Worm (Caenorhabditis elegans) whole organism, L4 larva: ENCODE data around the gene ida-1.
A peak's percentile ranks its signal among the peaks of the same experiment; 100 is the strongest.

Experiments
- D1046.2 ChIP-seq: fragments of 200-800 bp; sonication (Bioruptor generic); IDR thresholded peaks from 2 replicates; pipeline ENCODE4 v1.3.6; 2022; ENCODE audit warnings: missing genetic modification characterization, missing compliant biosample characterization
- F37D6.2 ChIP-seq: sonication (generic microtip); optimal IDR thresholded peaks from 2 replicates; lab custom pipeline; 2016; ENCODE audit warnings: mild to moderate bottlenecking, missing genetic modification characterization, missing compliant biosample characterization
- F49E8.2 ChIP-seq: sonication (generic microtip); optimal IDR thresholded peaks from 2 replicates; lab custom pipeline; 2016; ENCODE audit warnings: missing compliant biosample characterization, mild to moderate bottlenecking, missing genetic modification characterization, borderline replicate concordance
- Y105C5A.15 ChIP-seq: fragments of 200-800 bp; sonication (Bioruptor generic); IDR thresholded peaks from 2 replicates; pipeline ENCODE4 v1.3.6; 2022; ENCODE audit warnings: missing genetic modification characterization, missing compliant biosample characterization
- Y48G9A.11 ChIP-seq: fragments of 200-800 bp; sonication (Bioruptor generic); IDR thresholded peaks from 2 replicates; pipeline ENCODE4 v1.3.6; 2022; ENCODE audit warnings: missing genetic modification reagents, missing genetic modification characterization, missing compliant biosample characterization
- aha-1 ChIP-seq: fragments of 150-350 bp; peaks from one replicate; lab custom pipeline; 2014; ENCODE audit warnings: missing biosample characterization, missing genetic modification characterization
- aly-2 ChIP-seq: sonication (generic microtip); optimal IDR thresholded peaks from 2 replicates; lab custom pipeline; 2018; ENCODE audit warnings: missing biosample characterization, missing genetic modification characterization
- attf-4 ChIP-seq: sonication (generic microtip); optimal IDR thresholded peaks from 3 replicates; lab custom pipeline; 2017; ENCODE audit warnings: missing biosample characterization, missing genetic modification characterization
- ceh-28 ChIP-seq: fragments of 150-350 bp; optimal IDR thresholded peaks from 2 replicates; lab custom pipeline; 2014; ENCODE audit warnings: missing biosample characterization, missing genetic modification reagents, missing genetic modification characterization
- ceh-44 ChIP-seq: fragments of 200-800 bp; sonication (Bioruptor generic); IDR thresholded peaks from 2 replicates; pipeline ENCODE4 v1.3.6; 2022; ENCODE audit warnings: missing genetic modification reagents, missing genetic modification characterization, missing compliant biosample characterization
- ceh-62 ChIP-seq: sonication (generic microtip); optimal IDR thresholded peaks from 2 replicates; lab custom pipeline; 2017; ENCODE audit warnings: missing biosample characterization, missing genetic modification characterization
- cey-2 ChIP-seq: sonication (generic microtip); optimal IDR thresholded peaks from 3 replicates; lab custom pipeline; 2017; ENCODE audit warnings: missing genetic modification characterization, mild to moderate bottlenecking, missing compliant biosample characterization, antibody characterized with exemption, borderline replicate concordance; ENCODE audit not compliant: insufficient read depth
- dmd-9 ChIP-seq: fragments of 200-800 bp; sonication (Bioruptor generic); IDR thresholded peaks from 2 replicates; pipeline ENCODE4 v1.3.6; 2022; ENCODE audit warnings: missing genetic modification reagents, missing genetic modification characterization, missing compliant biosample characterization
- dpl-1 ChIP-seq: fragments of 150-350 bp; optimal IDR thresholded peaks from 2 replicates; lab custom pipeline; 2014; ENCODE audit warnings: missing biosample characterization, missing genetic modification reagents, missing genetic modification characterization
- dve-1 ChIP-seq: sonication (generic microtip); optimal IDR thresholded peaks from 2 replicates; lab custom pipeline; 2017; ENCODE audit warnings: antibody characterized with exemption, mild to moderate bottlenecking, missing genetic modification characterization, missing compliant biosample characterization; ENCODE audit not compliant: insufficient read depth
- egl-43 ChIP-seq: fragments of 200-800 bp; sonication (Bioruptor generic); IDR thresholded peaks from 2 replicates; pipeline ENCODE4 v1.3.6; 2022; ENCODE audit warnings: missing genetic modification reagents, missing genetic modification characterization, missing compliant biosample characterization
- fkh-10 ChIP-seq: fragments of 150-350 bp; optimal IDR thresholded peaks from 2 replicates; lab custom pipeline; 2014; ENCODE audit warnings: missing biosample characterization, missing genetic modification reagents, missing genetic modification characterization
- hlh-11 ChIP-seq: fragments of 200-800 bp; sonication (Bioruptor generic); optimal IDR thresholded peaks from 2 replicates; lab custom pipeline; 2018; ENCODE audit warnings: mild to moderate bottlenecking, missing genetic modification characterization, missing compliant biosample characterization
- lin-13 ChIP-seq: fragments of 150-350 bp; optimal IDR thresholded peaks from 2 replicates; lab custom pipeline; 2014; ENCODE audit warnings: missing biosample characterization, missing genetic modification reagents, missing genetic modification characterization
- lin-15B ChIP-seq: fragments of 150-350 bp; sonication (generic microtip); optimal IDR thresholded peaks from 3 replicates; lab custom pipeline; 2014; ENCODE audit warnings: missing biosample characterization, missing genetic modification characterization
- lin-29 ChIP-seq: fragments of 200-800 bp; sonication (Bioruptor generic); IDR thresholded peaks from 2 replicates; pipeline ENCODE4 v1.3.6; 2022; ENCODE audit warnings: missing genetic modification reagents, missing genetic modification characterization, missing compliant biosample characterization
- lin-38 ChIP-seq: fragments of 200-800 bp; sonication (Bioruptor generic); IDR thresholded peaks from 2 replicates; pipeline ENCODE4 v1.3.6; 2022; ENCODE audit warnings: missing genetic modification reagents, missing genetic modification characterization, missing compliant biosample characterization
- madf-9 ChIP-seq: fragments of 200-800 bp; sonication (Bioruptor generic); conservative IDR thresholded peaks from 2 replicates; pipeline ENCODE4 v1.3.6; 2022; ENCODE audit warnings: missing genetic modification reagents, missing genetic modification characterization, missing compliant biosample characterization
- mdl-1 ChIP-seq, 2 experiments: fragments of 150-350 bp in 1 of 2; sonication (generic microtip) in 1 of 2; optimal IDR thresholded peaks; 2 replicates each; lab custom pipeline; 2014 to 2017; ENCODE audit warnings: missing biosample characterization in 2 of 2, missing genetic modification characterization in 2 of 2
- mdt-29 ChIP-seq: fragments of 200-800 bp; sonication (Bioruptor generic); IDR thresholded peaks from 2 replicates; pipeline ENCODE4 v1.3.6; 2022; ENCODE audit warnings: missing genetic modification reagents, missing genetic modification characterization, missing compliant biosample characterization
- mes-2 ChIP-seq: sonication (generic microtip); optimal IDR thresholded peaks from 2 replicates; lab custom pipeline; 2016; ENCODE audit warnings: missing genotype, mild to moderate bottlenecking, missing genetic modification characterization, missing compliant biosample characterization; ENCODE audit not compliant: poor library complexity, severe bottlenecking
- nhr-11 ChIP-seq: fragments of 150-350 bp; optimal IDR thresholded peaks from 2 replicates; lab custom pipeline; 2014; ENCODE audit warnings: missing biosample characterization, missing genetic modification characterization
- nhr-25 ChIP-seq: sonication (generic microtip); optimal IDR thresholded peaks from 2 replicates; lab custom pipeline; 2017; ENCODE audit warnings: missing genetic modification characterization, mild to moderate bottlenecking, missing compliant biosample characterization, antibody characterized with exemption, moderate library complexity, borderline replicate concordance; ENCODE audit not compliant: insufficient read depth
- nhr-76 ChIP-seq: fragments of 150-350 bp; optimal IDR thresholded peaks from 2 replicates; lab custom pipeline; 2014; ENCODE audit warnings: missing biosample characterization, missing genetic modification characterization
- nhr-77 ChIP-seq: fragments of 150-350 bp; optimal IDR thresholded peaks from 2 replicates; lab custom pipeline; 2014; ENCODE audit warnings: missing biosample characterization, missing genetic modification characterization
- set-16 ChIP-seq: fragments of 200-800 bp; sonication (Bioruptor generic); IDR thresholded peaks from 2 replicates; pipeline ENCODE4 v1.3.6; 2022; ENCODE audit warnings: missing genetic modification reagents, missing genetic modification characterization, missing compliant biosample characterization
- skn-1 ChIP-seq: fragments of 150-350 bp; optimal IDR thresholded peaks from 2 replicates; lab custom pipeline; 2014; ENCODE audit warnings: missing biosample characterization, missing genetic modification characterization
- spr-1 ChIP-seq: sonication (generic microtip); optimal IDR thresholded peaks from 2 replicates; lab custom pipeline; 2016; ENCODE audit warnings: mild to moderate bottlenecking, missing genetic modification characterization, missing compliant biosample characterization
- spr-3 ChIP-seq: fragments of 200-800 bp; sonication (Bioruptor generic); optimal IDR thresholded peaks from 2 replicates; lab custom pipeline; 2018; ENCODE audit warnings: mild to moderate bottlenecking, missing genetic modification characterization, missing compliant biosample characterization
- unc-62 ChIP-seq, 3 experiments: fragments of 150-350 bp in 1 of 3; sonication (generic microtip); optimal IDR thresholded peaks in 2 of 3; peaks in 1 of 3; 1 replicate in 1 of 3; 2 replicates in 2 of 3; lab custom pipeline; 2014 to 2017; ENCODE audit warnings: missing biosample characterization in 3 of 3, missing genetic modification characterization in 3 of 3, missing genetic modification reagents in 3 of 3, missing genotype in 1 of 3
- zag-1 ChIP-seq: fragments of 150-350 bp; optimal IDR thresholded peaks from 2 replicates; lab custom pipeline; 2014; ENCODE audit warnings: missing biosample characterization, missing genetic modification characterization
- zfp-2 ChIP-seq: sonication (generic microtip); optimal IDR thresholded peaks from 2 replicates; lab custom pipeline; 2016; ENCODE audit warnings: mild to moderate bottlenecking, missing genetic modification characterization, missing compliant biosample characterization

The ida-1 gene

ce11 chrIII:5718385-5718784 is 37.0 kb upstream of the ida-1 start:
- TF ChIP-seq set-16 (GFP tag; lab: Robert Waterston, UW) = no peak
- TF ChIP-seq attf-4 (tag; lab: Kevin White, UChicago) = no peak
- no peak for TF ChIP-seq dmd-9
- TF ChIP-seq cey-2 (tag; lab: Kevin White, UChicago) = no peak
- no peak for TF ChIP-seq ceh-44
- TF ChIP-seq D1046.2 = no peak
- no peak for TF ChIP-seq madf-9 (GFP tag; lab: Robert Waterston, UW)
- TF ChIP-seq ceh-62 = no peak
- TF ChIP-seq, all 104 proteins: peak for 0

- TF ChIP-seq hlh-11 (tag; lab: Kevin White, UChicago) (no peak), aha-1 (tag; lab: Kevin White, UChicago) (peak; percentile 93), unc-62 (GFP tag; optimal IDR thresholded peaks at IDR 0.05 in 1 of 2; lab: Kevin White, UChicago) (peak in 1 of 2 experiments; percentile 13), unc-62 (tag; optimal IDR thresholded peaks at IDR 0.05; lab: Kevin White, UChicago) (no peak)
These were observed 36.1 kb upstream of the ida-1 start for ce11 chrIII:5719105-5719831.

DNA sequence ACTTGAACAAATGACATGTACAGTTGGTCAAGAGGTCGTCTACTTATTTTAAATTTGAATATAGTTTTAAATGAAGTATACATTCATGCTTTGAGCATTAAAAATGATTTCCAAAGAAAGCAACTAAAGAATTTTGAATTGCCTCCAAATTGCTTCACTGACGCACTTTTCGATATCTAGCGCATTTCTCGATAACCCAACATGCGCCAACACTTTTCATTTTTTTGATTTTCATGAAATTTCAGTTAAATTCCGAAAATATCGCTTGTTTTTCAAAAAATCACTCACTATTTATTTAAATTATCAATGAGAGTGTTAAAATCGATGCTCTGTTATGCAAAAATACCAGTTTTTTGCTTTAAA is 35.5 kb upstream of the ida-1 start:
- peak; percentile 18 for TF ChIP-seq dpl-1 (GFP tag; lab: Kevin White, UChicago)
- no peak for TF ChIP-seq dmd-9
- TF ChIP-seq mdt-29 (GFP tag; lab: Robert Waterston, UW) = no peak
- TF ChIP-seq F49E8.2 (tag; lab: Kevin White, UChicago) = peak; percentile 62
- peak; percentile 35 for TF ChIP-seq mes-2 (tag; lab: Kevin White, UChicago)
- TF ChIP-seq lin-38 (GFP tag; lab: Robert Waterston, UW) = peak; percentile 58
- no peak for TF ChIP-seq Y105C5A.15 (GFP tag; lab: Robert Waterston, UW)
- peak; percentile 50; the same call in 1 of the 2 replicates for TF ChIP-seq Y48G9A.11 (GFP tag; lab: Robert Waterston, UW)

DNA sequence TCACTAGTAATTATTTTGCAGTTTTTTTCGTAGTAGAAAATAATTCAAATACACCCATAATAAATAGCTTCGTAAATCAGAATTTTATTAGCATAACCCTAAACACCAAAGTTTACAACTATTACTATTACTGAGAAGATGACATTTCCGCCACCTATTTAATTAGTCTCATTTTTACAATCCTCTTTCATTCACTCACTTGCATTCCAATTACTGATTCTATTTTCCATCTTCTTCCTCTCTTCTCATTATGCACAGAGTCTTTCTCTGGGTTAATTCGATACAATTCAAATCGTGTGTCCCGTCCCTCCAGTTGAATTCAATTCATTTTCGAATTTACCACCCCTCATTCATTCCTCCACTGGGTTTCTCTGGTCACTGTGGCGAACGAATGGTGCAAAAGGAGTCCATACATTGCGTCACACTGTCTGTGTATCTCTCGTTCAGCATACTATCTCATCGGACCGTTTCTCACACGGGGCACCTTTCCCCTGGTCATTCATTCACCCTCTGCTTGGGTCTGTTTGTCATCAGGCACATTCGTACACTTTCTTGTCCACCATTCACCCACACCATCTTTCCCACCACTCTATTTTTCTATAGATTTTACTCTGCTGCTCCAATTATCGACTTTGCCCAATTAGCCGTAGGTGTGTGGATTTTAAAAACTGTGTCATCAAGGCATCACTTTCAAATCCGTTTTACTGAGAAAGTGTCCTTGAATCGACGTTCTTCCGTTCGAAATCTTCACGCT is 34.9 kb upstream of the ida-1 start:
- TF ChIP-seq unc-62 (GFP tag; optimal IDR thresholded peaks at IDR 0.05 in 1 of 2; lab: Kevin White, UChicago) (peak in 1 of 2 experiments; percentile 65), unc-62 (tag; optimal IDR thresholded peaks at IDR 0.05; lab: Kevin White, UChicago) (no peak), skn-1 (tag; lab: Kevin White, UChicago) (no peak)

ce11 chrIII:5721488-5721887 is 33.9 kb upstream of the ida-1 start:
- no peak for TF ChIP-seq lin-29 (GFP tag; lab: Robert Waterston, UW)
- peak in 1 of 2 experiments; percentile 50 for TF ChIP-seq unc-62 (GFP tag; optimal IDR thresholded peaks at IDR 0.05 in 1 of 2; lab: Kevin White, UChicago)
- no peak for TF ChIP-seq unc-62 (tag; optimal IDR thresholded peaks at IDR 0.05; lab: Kevin White, UChicago)
- TF ChIP-seq, all 104 proteins: peak for 1

ce11 chrIII:5721888-5722287 is 33.5 kb upstream of the ida-1 start:
- TF ChIP-seq nhr-11 = no peak
- no peak for TF ChIP-seq zfp-2 (tag; lab: Kevin White, UChicago)
- TF ChIP-seq egl-43 = no peak
- no peak for TF ChIP-seq lin-15B (tag; lab: Kevin White, UChicago)
- peak; percentile 98 for TF ChIP-seq mes-2 (tag; lab: Kevin White, UChicago)
- peak; percentile 95 for TF ChIP-seq aha-1 (tag; lab: Kevin White, UChicago)
- no peak for TF ChIP-seq F37D6.2 (tag; lab: Kevin White, UChicago)
- TF ChIP-seq lin-13 (GFP tag; lab: Kevin White, UChicago) = no peak
- no peak for TF ChIP-seq spr-3
- no peak for TF ChIP-seq fkh-10
- peak in 1 of 2 experiments; percentile 26 for TF ChIP-seq mdl-1 (tag; optimal IDR thresholded peaks at IDR 0.05; lab: Kevin White, UChicago)
- TF ChIP-seq dmd-9 = 0 out of 2 replicates have a peak, but pooled peaks have one; percentile 19
- TF ChIP-seq zag-1 (tag; lab: Kevin White, UChicago) = no peak
- no peak for TF ChIP-seq cey-2 (tag; lab: Kevin White, UChicago)
- TF ChIP-seq aly-2 (tag; lab: Kevin White, UChicago) = no peak
- TF ChIP-seq nhr-25 = no peak
- TF ChIP-seq ceh-62 = no peak
- TF ChIP-seq ceh-28 (tag; lab: Kevin White, UChicago) = peak; percentile 17
- TF ChIP-seq nhr-76 (tag; lab: Kevin White, UChicago) = no peak
- TF ChIP-seq spr-1 (tag; lab: Kevin White, UChicago) = no peak
- peak; percentile 94 for TF ChIP-seq dve-1
- peak; percentile 48 for TF ChIP-seq nhr-77 (tag; lab: Kevin White, UChicago)
